Worm (Caenorhabditis elegans) whole organism, young adult: ENCODE measurements around the gene ugt-7.
A peak's percentile ranks its signal among the peaks of the same experiment; 100 is the strongest.

ENCODE experiments used
- B0019.2 ChIP-seq: fragments of 200-800 bp; sonication (Bioruptor generic); conservative IDR thresholded peaks from 2 replicates; pipeline ENCODE4 v1.3.6; 2022; ENCODE audit warnings: missing genetic modification reagents, missing genetic modification characterization, missing compliant biosample characterization
- B0035.1 ChIP-seq: sonication (generic microtip); optimal IDR thresholded peaks from 2 replicates; lab custom pipeline; 2016; ENCODE audit warnings: missing genetic modification characterization, mild to moderate bottlenecking, missing compliant biosample characterization, missing genotype, missing genetic modification reagents
- B0336.3 ChIP-seq: fragments of 200-800 bp; sonication (Bioruptor generic); IDR thresholded peaks from 2 replicates; pipeline ENCODE4 v1.3.6; 2022; ENCODE audit warnings: missing genetic modification characterization, missing compliant biosample characterization
- C06A6.2 ChIP-seq: fragments of 200-800 bp; sonication (Bioruptor generic); conservative IDR thresholded peaks from 2 replicates; pipeline ENCODE4 v1.3.6; 2022; ENCODE audit warnings: missing genetic modification characterization, missing compliant biosample characterization
- D2030.7 ChIP-seq: fragments of 200-800 bp; sonication (Bioruptor generic); IDR thresholded peaks from 2 replicates; pipeline ENCODE4 v1.3.6; 2022; ENCODE audit warnings: missing genetic modification reagents, missing genetic modification characterization, missing compliant biosample characterization
- F33H1.4 ChIP-seq: fragments of 200-800 bp; sonication (Bioruptor generic); IDR thresholded peaks from 2 replicates; pipeline ENCODE4 v1.3.6; 2022; ENCODE audit warnings: missing genetic modification reagents, missing genetic modification characterization, missing compliant biosample characterization
- F37B4.10 ChIP-seq: fragments of 200-800 bp; sonication (Bioruptor generic); IDR thresholded peaks from 2 replicates; pipeline ENCODE4 v1.3.6; 2022; ENCODE audit warnings: missing genetic modification characterization, missing compliant biosample characterization
- F57A8.1 ChIP-seq: fragments of 200-800 bp; sonication (Bioruptor generic); optimal IDR thresholded peaks from 2 replicates; lab custom pipeline; 2018; ENCODE audit warnings: mild to moderate bottlenecking, missing genetic modification characterization, moderate library complexity, missing compliant biosample characterization
- K11D2.4 ChIP-seq: fragments of 200-800 bp; sonication (Bioruptor generic); IDR thresholded peaks from 2 replicates; pipeline ENCODE4 v1.3.6; 2022; ENCODE audit warnings: missing genetic modification reagents, missing genetic modification characterization, missing compliant biosample characterization
- Y53F4B.3 ChIP-seq: fragments of 200-800 bp; sonication (Bioruptor generic); IDR thresholded peaks from 2 replicates; pipeline ENCODE4 v1.3.6; 2022; ENCODE audit warnings: missing genetic modification reagents, missing genetic modification characterization, missing compliant biosample characterization
- Y95B8A.8 ChIP-seq: fragments of 200-800 bp; sonication (Bioruptor generic); IDR thresholded peaks from 2 replicates; pipeline ENCODE4 v1.3.6; 2022; ENCODE audit warnings: missing genetic modification reagents, missing genetic modification characterization, missing compliant biosample characterization
- aptf-2 ChIP-seq: fragments of 200-800 bp; sonication (Bioruptor generic); conservative IDR thresholded peaks from 2 replicates; pipeline ENCODE4 v1.3.6; 2022; ENCODE audit warnings: missing genetic modification reagents, missing genetic modification characterization, missing compliant biosample characterization
- attf-6 ChIP-seq: fragments of 200-800 bp; sonication (Bioruptor generic); IDR thresholded peaks from 2 replicates; pipeline ENCODE4 v1.3.6; 2022; ENCODE audit warnings: missing genetic modification reagents, missing genetic modification characterization, missing compliant biosample characterization
- bed-2 ChIP-seq: fragments of 200-800 bp; sonication (Bioruptor generic); IDR thresholded peaks from 2 replicates; pipeline ENCODE4 v1.3.6; 2022; ENCODE audit warnings: missing genetic modification reagents, missing genetic modification characterization, missing compliant biosample characterization
- ccch-3 ChIP-seq: fragments of 200-800 bp; sonication (Bioruptor generic); optimal IDR thresholded peaks from 2 replicates; lab custom pipeline; 2018; ENCODE audit warnings: mild to moderate bottlenecking, missing genetic modification characterization, missing compliant biosample characterization
- cebp-2 ChIP-seq: fragments of 200-800 bp; sonication (Bioruptor generic); IDR thresholded peaks from 2 replicates; pipeline ENCODE4 v1.3.6; 2022; ENCODE audit warnings: missing genetic modification characterization, missing compliant biosample characterization
- ceh-58 ChIP-seq: fragments of 200-800 bp; sonication (Bioruptor generic); IDR thresholded peaks from 2 replicates; pipeline ENCODE4 v1.3.6; 2022; ENCODE audit warnings: missing genetic modification characterization, missing compliant biosample characterization
- dpl-1 ChIP-seq: fragments of 150-350 bp; optimal IDR thresholded peaks from 2 replicates; lab custom pipeline; 2014; ENCODE audit warnings: missing biosample characterization, missing genetic modification reagents, missing genetic modification characterization
- egl-18 ChIP-seq: fragments of 200-800 bp; sonication (Bioruptor generic); IDR thresholded peaks from 2 replicates; pipeline ENCODE4 v1.3.6; 2022; ENCODE audit warnings: missing genetic modification reagents, missing genetic modification characterization, missing compliant biosample characterization
- egl-44 ChIP-seq: fragments of 200-800 bp; sonication (Bioruptor generic); IDR thresholded peaks from 2 replicates; pipeline ENCODE4 v1.3.6; 2022; ENCODE audit warnings: missing genetic modification reagents, missing genetic modification characterization, missing compliant biosample characterization
- egrh-3 ChIP-seq: fragments of 200-800 bp; sonication (Bioruptor generic); IDR thresholded peaks from 2 replicates; pipeline ENCODE4 v1.3.6; 2022; ENCODE audit warnings: missing genetic modification reagents, missing genetic modification characterization, missing compliant biosample characterization
- hlh-26 ChIP-seq: fragments of 200-800 bp; sonication (Bioruptor generic); conservative IDR thresholded peaks from 2 replicates; pipeline ENCODE4 v1.3.6; 2022; ENCODE audit warnings: missing genetic modification reagents, missing genetic modification characterization, missing compliant biosample characterization
- hsf-1 ChIP-seq: fragments of 200-800 bp; sonication (Bioruptor generic); IDR thresholded peaks from 2 replicates; pipeline ENCODE4 v1.3.6; 2022; ENCODE audit warnings: missing genetic modification reagents, missing genetic modification characterization, missing compliant biosample characterization
- let-526 ChIP-seq: fragments of 200-800 bp; sonication (Bioruptor generic); IDR thresholded peaks from 2 replicates; pipeline ENCODE4 v1.3.6; 2022; ENCODE audit warnings: missing genetic modification reagents, missing genetic modification characterization, missing compliant biosample characterization
- lir-1 ChIP-seq: fragments of 200-800 bp; sonication (Bioruptor generic); conservative IDR thresholded peaks from 2 replicates; pipeline ENCODE4 v1.3.6; 2022; ENCODE audit warnings: missing genetic modification reagents, missing genetic modification characterization, missing compliant biosample characterization
- lsl-1 ChIP-seq: fragments of 200-800 bp; sonication (Bioruptor generic); optimal IDR thresholded peaks from 2 replicates; lab custom pipeline; 2018; ENCODE audit warnings: mild to moderate bottlenecking, missing genetic modification characterization, moderate library complexity, missing compliant biosample characterization
- madf-10 ChIP-seq: sonication (generic microtip); optimal IDR thresholded peaks from 2 replicates; lab custom pipeline; 2016; ENCODE audit warnings: mild to moderate bottlenecking, missing genetic modification characterization, missing compliant biosample characterization
- madf-6 ChIP-seq: fragments of 200-800 bp; sonication (Bioruptor generic); IDR thresholded peaks from 2 replicates; pipeline ENCODE4 v1.3.6; 2022; ENCODE audit warnings: missing genetic modification reagents, missing genetic modification characterization, missing compliant biosample characterization
- madf-8 ChIP-seq: fragments of 200-800 bp; sonication (Bioruptor generic); conservative IDR thresholded peaks from 2 replicates; pipeline ENCODE4 v1.3.6; 2022; ENCODE audit warnings: missing genetic modification reagents, missing genetic modification characterization, missing compliant biosample characterization
- mcd-1 ChIP-seq: fragments of 200-800 bp; sonication (Bioruptor generic); IDR thresholded peaks from 2 replicates; pipeline ENCODE4 v1.3.6; 2022; ENCODE audit warnings: missing genetic modification reagents, missing genetic modification characterization, missing compliant biosample characterization
- nhr-27 ChIP-seq: fragments of 200-800 bp; sonication (Bioruptor generic); optimal IDR thresholded peaks from 2 replicates; lab custom pipeline; 2018; ENCODE audit warnings: mild to moderate bottlenecking, missing genetic modification characterization, moderate library complexity, missing compliant biosample characterization
- nhr-80 ChIP-seq: sonication (generic microtip); optimal IDR thresholded peaks from 2 replicates; lab custom pipeline; 2016; ENCODE audit warnings: missing genetic modification characterization, missing compliant biosample characterization
- pbrm-1 ChIP-seq: fragments of 200-800 bp; sonication (Bioruptor generic); IDR thresholded peaks from 2 replicates; pipeline ENCODE4 v1.3.6; 2022; ENCODE audit warnings: missing genetic modification reagents, missing genetic modification characterization, missing compliant biosample characterization
- snpc-1.3 ChIP-seq: sonication (generic microtip); optimal IDR thresholded peaks from 2 replicates; lab custom pipeline; 2017; ENCODE audit warnings: missing genetic modification characterization, mild to moderate bottlenecking, missing compliant biosample characterization, antibody characterized with exemption, moderate library complexity, missing genotype, missing genetic modification reagents; ENCODE audit not compliant: insufficient read depth
- snpc-3.4 ChIP-seq: sonication (generic microtip); optimal IDR thresholded peaks from 2 replicates; lab custom pipeline; 2017; ENCODE audit warnings: missing genetic modification characterization, mild to moderate bottlenecking, missing compliant biosample characterization, antibody characterized with exemption, moderate library complexity, missing genotype, missing genetic modification reagents
- somi-1 ChIP-seq: fragments of 200-800 bp; sonication (Bioruptor generic); optimal IDR thresholded peaks from 2 replicates; lab custom pipeline; 2018; ENCODE audit warnings: mild to moderate bottlenecking, missing genetic modification characterization, missing compliant biosample characterization
- sptf-2 ChIP-seq: fragments of 200-800 bp; sonication (Bioruptor generic); optimal IDR thresholded peaks from 2 replicates; lab custom pipeline; 2018; ENCODE audit warnings: mild to moderate bottlenecking, missing genetic modification characterization, missing compliant biosample characterization
- tlf-1 ChIP-seq: fragments of 200-800 bp; sonication (Bioruptor generic); optimal IDR thresholded peaks from 2 replicates; lab custom pipeline; 2018; ENCODE audit warnings: mild to moderate bottlenecking, missing genetic modification characterization, missing compliant biosample characterization
- unc-62 ChIP-seq: fragments of 150-350 bp; optimal IDR thresholded peaks from 2 replicates; lab custom pipeline; 2014; ENCODE audit warnings: missing biosample characterization, missing genetic modification reagents, missing genetic modification characterization
- zfh-2 ChIP-seq: fragments of 200-800 bp; sonication (Bioruptor generic); conservative IDR thresholded peaks from 2 replicates; pipeline ENCODE4 v1.3.6; 2022; ENCODE audit warnings: missing genetic modification reagents, missing genetic modification characterization, missing compliant biosample characterization
- ztf-18 ChIP-seq: sonication (generic microtip); optimal IDR thresholded peaks from 2 replicates; lab custom pipeline; 2016; ENCODE audit warnings: missing genotype, mild to moderate bottlenecking, missing genetic modification characterization, missing compliant biosample characterization
- ztf-22 ChIP-seq: fragments of 200-800 bp; sonication (Bioruptor generic); optimal IDR thresholded peaks from 2 replicates; lab custom pipeline; 2018; ENCODE audit warnings: mild to moderate bottlenecking, missing genetic modification characterization, moderate library complexity, missing compliant biosample characterization
- ztf-25 ChIP-seq: fragments of 200-800 bp; sonication (Bioruptor generic); IDR thresholded peaks from 2 replicates; pipeline ENCODE4 v1.3.6; 2022; ENCODE audit warnings: missing genetic modification reagents, missing genetic modification characterization, missing compliant biosample characterization
- ztf-26 ChIP-seq: sonication (generic microtip); optimal IDR thresholded peaks from 2 replicates; lab custom pipeline; 2017; ENCODE audit warnings: missing genetic modification characterization, missing compliant biosample characterization
- ztf-28 ChIP-seq: fragments of 200-800 bp; sonication (Bioruptor generic); IDR thresholded peaks from 2 replicates; pipeline ENCODE4 v1.3.6; 2022; ENCODE audit warnings: missing genetic modification reagents, missing genetic modification characterization, missing compliant biosample characterization
- ztf-6 ChIP-seq: fragments of 200-800 bp; sonication (Bioruptor generic); IDR thresholded peaks from 2 replicates; pipeline ENCODE4 v1.3.6; 2022; ENCODE audit warnings: missing genetic modification reagents, missing genetic modification characterization, missing compliant biosample characterization

The ugt-7 gene

DNA sequence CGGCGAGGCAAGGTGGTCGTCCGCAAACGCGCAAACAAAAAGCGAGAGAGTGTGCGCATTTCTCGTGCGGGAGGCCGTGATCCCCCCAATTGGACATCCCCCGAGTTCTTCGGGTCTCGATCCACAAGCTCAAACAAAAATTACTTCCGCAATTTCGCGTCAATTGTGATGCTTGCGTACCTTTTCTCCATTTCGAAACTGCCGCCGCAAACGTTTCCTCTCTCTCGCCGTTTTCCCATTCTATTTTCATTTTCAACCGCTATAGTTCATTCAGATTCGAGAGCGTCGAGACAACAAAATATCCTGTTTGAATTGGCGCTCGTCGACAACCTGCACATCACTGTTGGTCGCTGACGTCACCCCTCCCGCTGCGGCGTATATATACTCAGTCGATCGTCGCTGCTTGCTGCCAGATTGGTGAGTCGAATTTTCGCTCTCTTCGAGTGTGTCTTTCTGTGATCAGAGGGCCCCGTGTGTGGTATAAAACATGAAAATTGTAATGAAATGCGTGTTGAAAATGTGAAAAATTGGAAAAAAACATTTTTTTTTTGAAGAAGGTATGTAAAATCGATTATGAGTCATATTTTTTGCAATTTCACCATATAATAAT lies 49.1 kb upstream of the ugt-7 start, which contains the start of the genes pqn-51 and K11D12.14 (continued):
- TF ChIP-seq B0019.2 (GFP tag; lab: Robert Waterston, UW) (peak; percentile 44), Y53F4B.3 (GFP tag; lab: Robert Waterston, UW) (no peak), bed-2 (peak; percentile 87), ccch-3 (GFP tag; lab: Kevin White, UChicago) (no peak), snpc-3.4 (tag; lab: Kevin White, UChicago) (no peak), B0035.1 (peak; percentile 19), attf-6 (GFP tag; lab: Robert Waterston, UW) (peak; percentile 74), F57A8.1 (GFP tag; lab: Kevin White, UChicago) (no peak), snpc-1.3 (tag; lab: Kevin White, UChicago) (peak; percentile 7), B0336.3 (GFP tag; lab: Robert Waterston, UW) (no peak), lsl-1 (peak; percentile 55), egrh-3 (GFP tag; lab: Robert Waterston, UW) (peak; percentile 72), mcd-1 (GFP tag; lab: Robert Waterston, UW) (peak; percentile 96), zfh-2 (GFP tag; lab: Robert Waterston, UW) (peak; percentile 93), dpl-1 (peak; percentile 52), Y95B8A.8 (GFP tag; lab: Robert Waterston, UW) (peak; percentile 57; the same call in 1 of the 2 replicates), madf-10 (tag; lab: Kevin White, UChicago) (peak; percentile 85), F33H1.4 (GFP tag; lab: Robert Waterston, UW) (peak; percentile 73), somi-1 (peak; percentile 77), madf-6 (GFP tag; lab: Robert Waterston, UW) (peak; percentile 86), ztf-22 (no peak), ztf-26 (tag; lab: Kevin White, UChicago) (peak; percentile 71), pbrm-1 (peak; percentile 88), sptf-2 (GFP tag; lab: Kevin White, UChicago) (no peak), ztf-6 (GFP tag; lab: Robert Waterston, UW) (0 out of 2 replicates have a peak, but pooled peaks have one; percentile 50), nhr-27 (tag; lab: Kevin White, UChicago) (no peak), nhr-80 (tag; lab: Kevin White, UChicago) (peak; percentile 79), lir-1 (GFP tag; lab: Robert Waterston, UW) (peak; percentile 62; the same call in 1 of the 2 replicates), tlf-1 (peak; percentile 61), F37B4.10 (GFP tag; lab: Robert Waterston, UW) (0 out of 2 replicates have a peak, but pooled peaks have one; percentile 6), D2030.7 (GFP tag; lab: Robert Waterston, UW) (peak; percentile 90), ceh-58 (GFP tag; lab: Robert Waterston, UW) (no peak), egl-18 (GFP tag; lab: Robert Waterston, UW) (peak; percentile 71; the same call in 1 of the 2 replicates), ztf-18 (tag; lab: Kevin White, UChicago) (peak; percentile 93), unc-62 (peak; percentile 30), hlh-26 (GFP tag; lab: Robert Waterston, UW) (no peak)
- TF ChIP-seq, all 124 proteins: peak for 72

DNA sequence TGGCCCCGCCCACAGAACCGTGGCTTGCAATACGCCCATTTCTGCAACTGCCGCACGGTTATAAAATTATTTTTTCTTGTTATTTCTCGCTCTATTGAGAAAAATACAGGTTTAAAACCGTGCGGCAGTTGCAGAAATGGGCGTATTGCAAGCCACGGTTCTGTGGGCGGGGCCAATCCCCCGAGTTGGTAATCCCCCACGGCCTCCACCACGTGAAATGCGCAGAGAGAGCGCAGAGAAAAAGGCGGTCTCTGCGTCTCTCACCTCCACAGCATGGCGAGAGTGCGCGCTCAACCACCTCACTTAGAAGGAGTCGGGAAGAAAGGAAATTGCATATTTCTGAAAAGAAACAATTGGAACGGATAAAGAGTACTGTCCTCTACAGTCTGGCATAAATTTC lies 46.9 kb upstream of the ugt-7 start:
- TF ChIP-seq let-526 (GFP tag; lab: Robert Waterston, UW) (peak; percentile 82), madf-8 (peak; percentile 60), cebp-2 (GFP tag; lab: Robert Waterston, UW) (0 out of 2 replicates have a peak, but pooled peaks have one; percentile 66), mcd-1 (GFP tag; lab: Robert Waterston, UW) (peak; percentile 95), egl-18 (GFP tag; lab: Robert Waterston, UW) (peak; percentile 83), F33H1.4 (GFP tag; lab: Robert Waterston, UW) (peak; percentile 70), hsf-1 (GFP tag; lab: Robert Waterston, UW) (peak; percentile 25; the same call in 1 of the 2 replicates), pbrm-1 (peak; percentile 95), ztf-18 (tag; lab: Kevin White, UChicago) (peak; percentile 78), ztf-25 (GFP tag; lab: Robert Waterston, UW) (0 out of 2 replicates have a peak, but pooled peaks have one; percentile 51), ztf-28 (GFP tag; lab: Robert Waterston, UW) (peak; percentile 83), aptf-2 (GFP tag; lab: Robert Waterston, UW) (peak; percentile 76), ceh-58 (GFP tag; lab: Robert Waterston, UW) (0 out of 2 replicates have a peak, but pooled peaks have one; percentile 27), C06A6.2 (peak; percentile 91), K11D2.4 (GFP tag; lab: Robert Waterston, UW) (peak; percentile 92), egl-44 (peak; percentile 51; the same call in 1 of the 2 replicates), attf-6 (GFP tag; lab: Robert Waterston, UW) (peak; percentile 15; the same call in 1 of the 2 replicates), lir-1 (GFP tag; lab: Robert Waterston, UW) (peak; percentile 41; the same call in 1 of the 2 replicates)
